Fruit fly (Drosophila melanogaster): ENCODE measurements around the gene Arts.

The Arts gene

dm6 chr3L:16571014-16571738 lies 31.5 kb upstream of the Arts start (continued):
- TF ChIP-seq Deaf1 (tag; optimal IDR thresholded peaks at IDR 0.05) = peak; percentile 34
- peak; percentile 82 for TF ChIP-seq CG2120 (GFP tag; optimal IDR thresholded peaks at IDR 0.05)
- no peak for TF ChIP-seq pros (GFP tag; optimal IDR thresholded peaks at IDR 0.05)
- peak; percentile 5 for TF ChIP-seq CG10431 (GFP tag; optimal IDR thresholded peaks at IDR 0.05)
- TF ChIP-seq CG10543 (GFP tag; optimal IDR thresholded peaks at IDR 0.05) = no peak
- peak; percentile 62 for TF ChIP-seq CG14667 (GFP tag; IDR thresholded peaks at IDR 0.05)
- no peak for TF ChIP-seq CG12769 (tag; optimal IDR thresholded peaks at IDR 0.05)
- no peak for TF ChIP-seq lov (optimal IDR thresholded peaks at IDR 0.05)
- 0 out of 3 replicates have a peak, but pooled peaks have one; percentile 38 for TF ChIP-seq lov (GFP tag; IDR thresholded peaks at IDR 0.05)
- no peak for TF ChIP-seq mirr (GFP tag; optimal IDR thresholded peaks at IDR 0.05)
- peak; percentile 20 for TF ChIP-seq sd (tag; optimal IDR thresholded peaks at IDR 0.05)
- TF ChIP-seq sens (GFP tag) = peak; percentile 87
- TF ChIP-seq bsh (GFP tag; optimal IDR thresholded peaks at IDR 0.05) = peak in 1 of 2 experiments; percentile 47
- no peak for TF ChIP-seq sna (GFP tag; IDR thresholded peaks at IDR 0.05; ENCODE audit: partially characterized antibody)
- peak; percentile 52 for TF ChIP-seq CG3847 (GFP tag; IDR thresholded peaks at IDR 0.05)
- no peak for TF ChIP-seq CG34376 (GFP tag; optimal IDR thresholded peaks at IDR 0.05)
- TF ChIP-seq CG16863 (GFP tag; optimal IDR thresholded peaks at IDR 0.05) = peak; percentile 28
- no peak for TF ChIP-seq pfk (GFP tag; optimal IDR thresholded peaks at IDR 0.05)
- TF ChIP-seq CG32772 (GFP tag; IDR thresholded peaks at IDR 0.05) = no peak
- no peak for TF ChIP-seq inv (GFP tag; IDR thresholded peaks at IDR 0.05; ENCODE audit: partially characterized antibody)
- no peak for TF ChIP-seq btn (GFP tag; optimal IDR thresholded peaks at IDR 0.05)
- TF ChIP-seq exex (tag; optimal IDR thresholded peaks at IDR 0.05) = no peak
- TF ChIP-seq CG12299 (tag; optimal IDR thresholded peaks at IDR 0.05) = peak; percentile 51
- TF ChIP-seq Doc3 (GFP tag; IDR thresholded peaks at IDR 0.05; ENCODE audit: partially characterized antibody) = no peak
- peak; percentile 56 for TF ChIP-seq CG33213 (GFP tag; optimal IDR thresholded peaks at IDR 0.05)
- TF ChIP-seq CG1603 (tag; optimal IDR thresholded peaks at IDR 0.05) = no peak
- no peak for TF ChIP-seq Dfd (GFP tag; optimal IDR thresholded peaks at IDR 0.05)
- TF ChIP-seq kay (GFP tag; optimal IDR thresholded peaks at IDR 0.05) = peak; percentile 17
- peak; percentile 65 for TF ChIP-seq seq (GFP tag; IDR thresholded peaks at IDR 0.05)
- peak; percentile 28 for TF ChIP-seq CG18764 (GFP tag; optimal IDR thresholded peaks at IDR 0.05)
- peak; percentile 33 to 65 for TF ChIP-seq Hr51 (GFP tag; optimal IDR thresholded peaks at IDR 0.05)
- peak; percentile 71 for TF ChIP-seq Atf6 (GFP tag; IDR thresholded peaks at IDR 0.05)
- TF ChIP-seq slp2 (GFP tag; optimal IDR thresholded peaks at IDR 0.05) = peak; percentile 49
- TF ChIP-seq CG11398 (GFP tag; optimal IDR thresholded peaks at IDR 0.05) = no peak
- TF ChIP-seq Atf3 (GFP tag; optimal IDR thresholded peaks at IDR 0.05) = no peak
- TF ChIP-seq CG1602 (GFP tag; optimal IDR thresholded peaks at IDR 0.05) = peak; percentile 36
- no peak for TF ChIP-seq CG30431 (GFP tag; optimal IDR thresholded peaks at IDR 0.05)
- TF ChIP-seq CG4282 (GFP tag; optimal IDR thresholded peaks at IDR 0.05) = no peak
- no peak for TF ChIP-seq CG9876 (GFP tag; optimal IDR thresholded peaks at IDR 0.05)
- no peak for TF ChIP-seq CG5180 (GFP tag; optimal IDR thresholded peaks at IDR 0.05)
- no peak for TF ChIP-seq hth (optimal IDR thresholded peaks at IDR 0.05)
- peak; percentile 32 for TF ChIP-seq H2.0 (GFP tag; IDR thresholded peaks at IDR 0.05)
- peak; percentile 71 for TF ChIP-seq CG2678 (tag; optimal IDR thresholded peaks at IDR 0.05)
- peak; percentile 45 for TF ChIP-seq CG12744 (GFP tag; optimal IDR thresholded peaks at IDR 0.05)
- TF ChIP-seq Hand (GFP tag; optimal IDR thresholded peaks at IDR 0.05) = no peak
- TF ChIP-seq oc (tag; optimal IDR thresholded peaks at IDR 0.05) = no peak
- TF ChIP-seq CG15601 (tag; optimal IDR thresholded peaks at IDR 0.05) = no peak
- TF ChIP-seq sqz (GFP tag; optimal IDR thresholded peaks at IDR 0.05) = peak; percentile 51
- no peak for TF ChIP-seq unc-4 (GFP tag; IDR thresholded peaks at IDR 0.05; ENCODE audit: partially characterized antibody)
- TF ChIP-seq Scr (GFP tag; IDR thresholded peaks at IDR 0.05; ENCODE audit: partially characterized antibody) = no peak

Data from whole organism, embryonic.